Worm (Caenorhabditis elegans) whole organism, late embryonic: Measurements from ENCODE around the gene R12C12.9.

Experiments
- hlh-6 ChIP-seq: sonication (generic microtip); optimal IDR thresholded peaks from 2 replicates; lab custom pipeline; 2016; ENCODE audit warnings: missing genotype, missing genetic modification characterization, missing compliant biosample characterization
- lin-11 ChIP-seq: fragments of 200-800 bp; sonication (Bioruptor generic); optimal IDR thresholded peaks from 2 replicates; lab custom pipeline; 2018; ENCODE audit warnings: mild to moderate bottlenecking, missing genetic modification characterization, missing compliant biosample characterization
- nfya-1 ChIP-seq: sonication (generic microtip); optimal IDR thresholded peaks from 2 replicates; lab custom pipeline; 2017; ENCODE audit warnings: missing genetic modification characterization, mild to moderate bottlenecking, missing compliant biosample characterization, antibody characterized with exemption, moderate library complexity
- pqm-1 ChIP-seq: sonication (generic microtip); optimal IDR thresholded peaks from 2 replicates; lab custom pipeline; 2016; ENCODE audit warnings: missing genetic modification characterization, missing compliant biosample characterization
- zip-5 ChIP-seq: sonication (generic microtip); optimal IDR thresholded peaks from 2 replicates; lab custom pipeline; 2016; ENCODE audit warnings: missing genetic modification characterization, missing compliant biosample characterization
- ztf-16 ChIP-seq: sonication (generic microtip); optimal IDR thresholded peaks from 2 replicates; lab custom pipeline; 2017; ENCODE audit warnings: missing genetic modification characterization, missing compliant biosample characterization

ce11 chrII:5974878-5975277 is 49.9 kb downstream of the R12C12.9 start, which contains the start of gene B0034.5:
- no peak for TF ChIP-seq pqm-1 (tag; lab: Kevin White, UChicago)
- no peak for TF ChIP-seq ztf-16 (tag; lab: Kevin White, UChicago)
- no peak for TF ChIP-seq lin-11 (tag; lab: Kevin White, UChicago)
- no peak for TF ChIP-seq nfya-1 (tag; lab: Kevin White, UChicago)
- TF ChIP-seq zip-5 (tag; lab: Kevin White, UChicago), result no peak
- no peak for TF ChIP-seq hlh-6 (tag; lab: Kevin White, UChicago)
